Fruit fly (Drosophila melanogaster) whole organism, embryonic: ENCODE measurements around the gene CG8641.

Experiments
- Blimp-1 ChIP-seq: fragments of 200-800 bp; sonication (Bioruptor generic); optimal IDR thresholded peaks from 3 replicates; lab custom pipeline; 2018; ENCODE audit warnings: missing biosample characterization, missing genetic modification characterization, mild to moderate bottlenecking, moderate library complexity, missing genetic modification reagents
- CG11695 ChIP-seq: fragments of 200-800 bp; sonication (Bioruptor generic); IDR thresholded peaks from 3 replicates; pipeline ENCODE4 v1.3.6; 2022; ENCODE audit warnings: missing biosample characterization, missing genetic modification characterization
- CG12659 ChIP-seq: fragments of 200-800 bp; sonication (Bioruptor generic); optimal IDR thresholded peaks from 3 replicates; lab custom pipeline; 2017; ENCODE audit warnings: mild to moderate bottlenecking, missing biosample characterization, missing genetic modification reagents, missing genetic modification characterization
- CG14050 ChIP-seq: fragments of 200-800 bp; sonication (Bioruptor generic); IDR thresholded peaks from 3 replicates; pipeline ENCODE4 v1.3.6; 2022; ENCODE audit warnings: missing biosample characterization, missing genetic modification characterization
- CG14965 ChIP-seq: fragments of 200-800 bp; sonication (Bioruptor generic); optimal IDR thresholded peaks from 2 replicates; lab custom pipeline; 2016; ENCODE audit warnings: missing biosample characterization, missing genetic modification characterization, borderline replicate concordance
- CG15011 ChIP-seq: fragments of 200-800 bp; sonication (Bioruptor generic); optimal IDR thresholded peaks from 3 replicates; lab custom pipeline; 2018; ENCODE audit warnings: missing biosample characterization, mild to moderate bottlenecking, missing genetic modification characterization
- CG15514 ChIP-seq: fragments of 200-800 bp; sonication (Bioruptor generic); optimal IDR thresholded peaks from 3 replicates; lab custom pipeline; 2017; ENCODE audit warnings: missing biosample characterization, missing genetic modification characterization, mild to moderate bottlenecking, moderate library complexity, missing genetic modification reagents
- CG1832 ChIP-seq: fragments of 200-800 bp; sonication (Bioruptor generic); optimal IDR thresholded peaks from 2 replicates; lab custom pipeline; 2017; ENCODE audit warnings: missing biosample characterization, mild to moderate bottlenecking, missing genetic modification characterization, inconsistent platforms
- CG30403 ChIP-seq: fragments of 200-800 bp; sonication (Bioruptor generic); optimal IDR thresholded peaks from 3 replicates; lab custom pipeline; 2016; ENCODE audit warnings: missing biosample characterization, missing genetic modification characterization
- CG4730 ChIP-seq: fragments of 200-800 bp; sonication (Bioruptor generic); IDR thresholded peaks from 2 replicates; pipeline ENCODE4 v1.3.6; 2022; ENCODE audit warnings: missing biosample characterization, missing genetic modification characterization
- CG4854 ChIP-seq: fragments of 200-800 bp; sonication (Bioruptor generic); optimal IDR thresholded peaks from 2 replicates; lab custom pipeline; 2016; ENCODE audit warnings: missing biosample characterization, missing genetic modification characterization, inconsistent platforms
- CG7372 ChIP-seq: fragments of 200-800 bp; sonication (Bioruptor generic); IDR thresholded peaks from 2 replicates; pipeline ENCODE4 v1.3.6; 2022; ENCODE audit warnings: missing biosample characterization, missing genetic modification characterization
- CG8388 ChIP-seq: fragments of 200-800 bp; sonication (Bioruptor generic); optimal IDR thresholded peaks from 2 replicates; lab custom pipeline; 2019; ENCODE audit warnings: missing biosample characterization, mild to moderate bottlenecking, missing genetic modification characterization, moderate library complexity
- Chrac-16 ChIP-seq: fragments of 200-800 bp; sonication (Bioruptor generic); optimal IDR thresholded peaks from 3 replicates; lab custom pipeline; 2016; ENCODE audit warnings: missing biosample characterization, missing genetic modification characterization
- D ChIP-seq, 2 experiments: fragments of 200-800 bp in 1 of 2; fragments of >200 bp in 1 of 2; sonication (Bioruptor generic) in 1 of 2; optimal IDR thresholded peaks; 2 replicates in 1 of 2; 3 replicates in 1 of 2; lab custom pipeline; 2017; ENCODE audit warnings: mild to moderate bottlenecking in 1 of 2, missing biosample characterization in 1 of 2, missing genetic modification characterization in 1 of 2, missing genetic modification reagents in 1 of 2
- HLH4C ChIP-seq: fragments of 200-800 bp; sonication (Bioruptor generic); IDR thresholded peaks from 3 replicates; pipeline ENCODE4 v1.3.6; 2022; ENCODE audit warnings: missing biosample characterization, missing genetic modification characterization; ENCODE audit not compliant: partially characterized antibody
- HLHmδ ChIP-seq: fragments of 200-800 bp; sonication (Bioruptor generic); optimal IDR thresholded peaks from 2 replicates; lab custom pipeline; 2018; ENCODE audit warnings: missing biosample characterization, mild to moderate bottlenecking, missing genetic modification characterization, moderate library complexity
- Hr39 ChIP-seq: fragments of >200 bp; optimal IDR thresholded peaks from 2 replicates; lab custom pipeline; 2017
- Med ChIP-seq: fragments of 200-800 bp; sonication (Bioruptor generic); peaks from one replicate; lab custom pipeline; 2016; ENCODE audit warnings: missing biosample characterization, missing genetic modification characterization, mild to moderate bottlenecking, inconsistent platforms, moderate library complexity
- NC2α ChIP-seq: fragments of 200-800 bp; sonication (Bioruptor generic); optimal IDR thresholded peaks from 2 replicates; lab custom pipeline; 2016; ENCODE audit warnings: missing biosample characterization, missing genetic modification characterization
- PHDP ChIP-seq: fragments of 200-800 bp; sonication (Bioruptor generic); optimal IDR thresholded peaks from 3 replicates; lab custom pipeline; 2018; ENCODE audit warnings: missing biosample characterization, mild to moderate bottlenecking, missing genetic modification characterization, moderate library complexity
- Poxn ChIP-seq: fragments of 200-800 bp; sonication (Bioruptor generic); IDR thresholded peaks from 2 replicates; pipeline ENCODE4 v1.3.6; 2022; ENCODE audit warnings: missing biosample characterization, missing genetic modification characterization
- Sox102F ChIP-seq: fragments of 200-800 bp; sonication (Bioruptor generic); optimal IDR thresholded peaks from 2 replicates; lab custom pipeline; 2018; ENCODE audit warnings: missing biosample characterization, mild to moderate bottlenecking, missing genetic modification characterization, moderate library complexity
- br ChIP-seq: fragments of >200 bp; optimal IDR thresholded peaks from 2 replicates; lab custom pipeline; 2017
- bsh ChIP-seq, 2 experiments: fragments of 200-800 bp; sonication (Bioruptor generic); optimal IDR thresholded peaks; 2 replicates each; lab custom pipeline; 2017 to 2018; ENCODE audit warnings: mild to moderate bottlenecking in 2 of 2, missing biosample characterization in 2 of 2, missing genetic modification characterization in 2 of 2, moderate library complexity in 1 of 2
- cas ChIP-seq: fragments of 200-800 bp; sonication (Bioruptor generic); IDR thresholded peaks from 2 replicates; pipeline ENCODE4 v1.3.6; 2022; ENCODE audit warnings: missing biosample characterization, missing genetic modification characterization
- chinmo ChIP-seq: fragments of 200-800 bp; sonication (Bioruptor generic); IDR thresholded peaks from 4 replicates; pipeline ENCODE4 v1.3.6; 2022; ENCODE audit warnings: missing biosample characterization, missing genetic modification characterization; ENCODE audit not compliant: partially characterized antibody
- dpn ChIP-seq, 2 experiments: fragments of 200-800 bp; sonication (Bioruptor generic); optimal IDR thresholded peaks; 3 replicates each; lab custom pipeline; 2016; ENCODE audit warnings: missing biosample characterization in 2 of 2, missing genetic modification characterization in 2 of 2
- emc ChIP-seq: fragments of 200-800 bp; sonication (Bioruptor generic); optimal IDR thresholded peaks from 2 replicates; lab custom pipeline; 2016; ENCODE audit warnings: missing biosample characterization, missing genetic modification characterization
- fd102C ChIP-seq: fragments of 200-800 bp; sonication (Bioruptor generic); optimal IDR thresholded peaks from 2 replicates; lab custom pipeline; 2018; ENCODE audit warnings: missing biosample characterization, mild to moderate bottlenecking, missing genetic modification characterization, moderate library complexity
- hb ChIP-seq: fragments of 200-800 bp; sonication (Bioruptor generic); IDR thresholded peaks from 3 replicates; pipeline ENCODE4 v1.3.6; 2022; ENCODE audit warnings: missing biosample characterization, missing genetic modification characterization; ENCODE audit not compliant: partially characterized antibody
- hkb ChIP-seq, 2 experiments: fragments of 200-800 bp in 1 of 2; fragments of >200 bp in 1 of 2; sonication (Bioruptor generic) in 1 of 2; IDR thresholded peaks in 1 of 2; optimal IDR thresholded peaks in 1 of 2; 2 replicates each; pipeline versions ENCODE4 v1.3.6 to Lab custom; 2017 to 2022; ENCODE audit warnings: missing biosample characterization in 1 of 2, missing genetic modification characterization in 1 of 2
- ken ChIP-seq: fragments of 200-800 bp; sonication (Bioruptor generic); IDR thresholded peaks from 3 replicates; pipeline ENCODE4 v1.3.6; 2022; ENCODE audit warnings: missing biosample characterization, missing genetic modification characterization
- lab ChIP-seq: fragments of 200-800 bp; sonication (Bioruptor generic); optimal IDR thresholded peaks from 3 replicates; lab custom pipeline; 2017; ENCODE audit warnings: missing biosample characterization, missing genetic modification characterization, mild to moderate bottlenecking, moderate library complexity, missing genetic modification reagents
- lilli ChIP-seq: fragments of 200-800 bp; sonication (Bioruptor generic); optimal IDR thresholded peaks from 3 replicates; lab custom pipeline; 2016; ENCODE audit warnings: missing biosample characterization, missing genetic modification characterization
- mirr ChIP-seq: fragments of 200-800 bp; sonication (Bioruptor generic); optimal IDR thresholded peaks from 3 replicates; lab custom pipeline; 2018; ENCODE audit warnings: missing biosample characterization, mild to moderate bottlenecking, missing genetic modification characterization
- onecut ChIP-seq: fragments of 200-800 bp; sonication (Bioruptor generic); IDR thresholded peaks from 2 replicates; pipeline ENCODE4 v1.3.6; 2022; ENCODE audit warnings: missing biosample characterization, missing genetic modification characterization
- peb ChIP-seq: fragments of 200-800 bp; sonication (Bioruptor generic); IDR thresholded peaks from 2 replicates; pipeline ENCODE4 v1.3.6; 2022; ENCODE audit warnings: missing biosample characterization, missing genetic modification characterization
- row ChIP-seq: fragments of 200-800 bp; sonication (Bioruptor generic); IDR thresholded peaks from 3 replicates; pipeline ENCODE4 v1.3.6; 2022; ENCODE audit warnings: missing biosample characterization, missing genetic modification characterization
- seq ChIP-seq: fragments of 200-800 bp; sonication (Bioruptor generic); IDR thresholded peaks from 2 replicates; pipeline ENCODE4 v1.3.6; 2022; ENCODE audit warnings: missing biosample characterization, missing genetic modification characterization
- tio ChIP-seq: fragments of 200-800 bp; sonication (Bioruptor generic); optimal IDR thresholded peaks from 2 replicates; lab custom pipeline; 2017; ENCODE audit warnings: missing biosample characterization, missing genetic modification characterization, inconsistent platforms
- vfl ChIP-seq: fragments of 200-800 bp; sonication (Bioruptor generic); optimal IDR thresholded peaks from 2 replicates; lab custom pipeline; 2016; ENCODE audit warnings: missing biosample characterization, missing genetic modification characterization

Gene CG8641

DNA sequence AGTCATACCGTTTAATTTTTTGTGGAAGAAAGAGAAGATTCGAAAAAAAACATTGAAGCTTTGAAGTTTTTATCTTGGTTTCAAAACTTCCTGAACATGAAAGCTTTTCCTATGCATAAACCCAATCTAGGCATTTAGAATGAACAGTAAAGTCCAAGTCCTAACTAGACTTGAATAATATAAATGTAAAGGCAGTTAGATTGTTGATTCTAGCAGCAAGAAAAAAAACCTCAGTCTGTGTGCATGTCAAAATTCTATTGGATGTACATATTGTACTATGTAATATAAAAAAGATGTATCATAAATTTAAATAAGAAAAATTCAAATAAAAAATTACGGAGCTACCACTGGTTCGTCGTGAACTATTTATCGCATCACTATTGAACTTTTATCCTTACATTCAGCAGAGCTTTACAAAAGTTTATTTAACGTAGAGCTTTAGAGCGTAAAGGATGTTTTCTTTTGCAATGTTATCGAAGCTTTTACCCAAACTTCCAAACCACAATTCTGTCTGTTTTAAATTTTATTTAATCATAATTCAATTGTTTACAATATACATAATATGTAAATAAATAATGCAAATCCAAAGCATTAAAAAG is 18.8 kb downstream of the CG8641 start:
- no peak for TF ChIP-seq hkb (optimal IDR thresholded peaks at IDR 0.05; lab: Kevin White, UChicago)
- no peak for TF ChIP-seq hkb (GFP tag; IDR thresholded peaks at IDR 0.05; lab: Robert Waterston, UW)
- TF ChIP-seq row (GFP tag; lab: Robert Waterston, UW) = peak; percentile 31; the same call in 1 of the 3 replicates
- TF ChIP-seq NC2α = no peak
- TF ChIP-seq CG1832 (GFP tag; lab: Kevin White, UChicago) = no peak
- TF ChIP-seq CG15514 (GFP tag; lab: Kevin White, UChicago) = peak; percentile 97
- TF ChIP-seq Med (GFP tag; lab: Kevin White, UChicago) = no peak
- no peak for TF ChIP-seq CG7372 (GFP tag; lab: Robert Waterston, UW)
- TF ChIP-seq, all 482 proteins: peak for 2

DNA sequence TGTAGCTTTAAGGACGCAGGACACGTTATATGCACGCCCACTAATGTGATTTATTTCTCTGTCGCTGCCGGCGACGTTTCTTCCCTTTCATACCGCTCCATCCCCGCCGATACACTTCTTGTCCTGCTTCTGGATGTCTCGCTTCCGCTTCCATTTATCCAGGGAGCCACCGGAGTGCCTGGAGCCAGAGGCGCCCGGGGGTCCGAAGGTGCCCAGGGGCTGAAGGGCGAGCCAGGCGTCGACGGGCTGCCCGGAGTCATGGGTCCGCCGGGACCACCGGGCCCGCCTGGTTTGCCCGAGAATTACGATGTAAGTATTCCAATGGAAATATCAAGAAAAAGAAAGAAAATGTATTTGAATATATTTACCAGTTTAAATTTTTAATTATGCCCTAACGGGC is 39.4 kb downstream of the CG8641 start:
- TF ChIP-seq fd102C (no peak), Hr39 (lab: Kevin White, UChicago) (peak; percentile 68), CG15011 (GFP tag; lab: Kevin White, UChicago) (no peak)

DNA sequence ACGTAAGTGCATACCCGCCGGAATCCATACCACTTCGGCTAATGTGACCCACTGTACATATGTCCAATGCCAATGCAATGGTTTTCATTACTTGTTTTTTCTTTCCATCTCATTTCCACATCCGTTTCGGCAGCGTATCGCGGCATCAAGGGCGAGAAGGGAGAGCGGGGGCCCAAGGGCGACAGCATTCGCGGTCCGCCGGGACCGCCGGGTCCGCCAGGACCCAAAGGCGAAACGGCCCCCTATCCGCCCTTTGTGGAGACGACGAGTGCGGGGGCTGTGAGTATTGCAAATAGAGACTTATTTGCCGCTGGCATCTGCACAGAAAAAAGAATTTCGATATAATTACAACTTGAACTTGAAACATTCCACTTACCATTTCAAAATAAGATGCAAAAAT is 42.2 kb downstream of the CG8641 start:
- TF ChIP-seq peb (GFP tag; lab: Robert Waterston, UW) (no peak), emc (GFP tag; lab: Kevin White, UChicago) (no peak), chinmo (GFP tag; lab: Robert Waterston, UW) (no peak), Hr39 (lab: Kevin White, UChicago) (peak; percentile 59), CG12659 (no peak), br (lab: Kevin White, UChicago) (no peak)
- TF ChIP-seq, all 482 proteins: peak for 1

DNA sequence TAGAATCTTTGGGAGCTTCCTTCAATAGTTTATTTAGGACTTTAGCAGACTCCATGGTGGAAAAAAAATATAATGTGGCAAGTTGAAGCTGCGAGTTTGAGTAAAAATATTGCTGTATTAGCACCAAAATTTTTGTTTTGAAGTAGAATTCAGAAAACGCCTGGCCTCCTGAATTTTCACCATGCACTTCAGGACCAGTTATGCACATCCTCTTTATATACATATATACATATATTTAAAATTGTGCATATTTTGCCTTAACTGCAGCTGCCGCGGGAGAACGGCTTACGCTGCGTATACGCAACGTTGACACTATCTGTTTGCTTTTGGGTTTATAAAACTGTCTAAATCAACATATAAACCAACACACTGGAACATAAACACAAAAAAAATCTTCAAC is 50.6 kb downstream of the CG8641 start, which contains the start of gene CG17744:
Gene CG17744 (minus strand): TSS at position 101 of the 400 bp plus-strand sequence.
- TF ChIP-seq Sox102F (no peak), Chrac-16 (no peak), CG4854 (no peak), CG14050 (GFP tag; lab: Robert Waterston, UW) (no peak), CG4730 (GFP tag; lab: Robert Waterston, UW) (no peak), CG30403 (no peak), NC2α (no peak), Blimp-1 (GFP tag; lab: Kevin White, UChicago) (no peak), CG11695 (GFP tag; lab: Robert Waterston, UW) (no peak), Poxn (no peak), CG8388 (GFP tag; lab: Kevin White, UChicago) (no peak), cas (GFP tag; lab: Robert Waterston, UW) (no peak), lab (GFP tag; lab: Kevin White, UChicago) (no peak)
- TF ChIP-seq, all 482 proteins: peak for 0

DNA sequence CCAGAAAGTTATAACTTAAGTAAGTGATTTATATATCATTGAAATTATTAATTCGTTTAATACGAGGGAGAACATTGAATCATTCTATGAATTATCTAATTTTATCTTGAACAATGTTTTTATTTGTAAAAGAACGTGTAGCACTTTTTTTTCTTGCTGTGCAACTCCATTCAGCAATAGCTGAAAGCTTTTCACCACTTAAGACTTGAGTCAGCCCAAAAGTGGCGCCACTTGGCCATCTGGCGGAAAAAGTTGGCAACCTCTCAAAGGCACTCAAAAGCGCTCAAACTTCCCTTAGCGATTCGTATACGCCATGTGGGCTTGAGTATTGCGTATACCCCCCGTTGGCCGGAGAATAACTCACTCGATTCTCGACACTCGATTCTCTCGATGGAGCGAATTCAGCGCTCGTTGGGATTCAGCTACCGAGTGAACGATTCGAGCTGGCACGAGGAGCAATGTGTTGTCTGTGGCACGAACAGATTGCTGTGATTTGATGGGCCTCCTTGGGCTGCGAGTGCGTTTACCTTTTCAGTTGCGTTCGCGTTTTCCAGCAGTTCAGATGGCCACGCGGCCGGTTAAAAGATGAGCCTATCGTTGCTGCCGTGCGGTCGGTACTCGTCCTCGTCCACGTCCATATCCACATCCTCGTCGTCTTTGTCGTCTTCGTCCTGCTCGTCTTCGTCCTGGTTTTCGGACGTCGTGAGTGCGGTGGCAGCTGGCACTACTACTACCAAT is 63.5 kb downstream of the CG8641 start:
- no peak for TF ChIP-seq CG14965 (GFP tag; lab: Kevin White, UChicago)
- peak; percentile 26 for TF ChIP-seq lilli
- no peak for TF ChIP-seq peb (GFP tag; lab: Robert Waterston, UW)
- TF ChIP-seq HLH4C (GFP tag; lab: Robert Waterston, UW) = no peak
- no peak for TF ChIP-seq vfl (GFP tag; lab: Kevin White, UChicago)
- TF ChIP-seq hb (GFP tag; lab: Robert Waterston, UW) = no peak
- peak in 1 of 2 experiments; percentile 58 for TF ChIP-seq dpn (GFP tag; optimal IDR thresholded peaks at IDR 0.05; lab: Kevin White, UChicago)
- TF ChIP-seq D (optimal IDR thresholded peaks at IDR 0.05; lab: Kevin White, UChicago) = no peak
- TF ChIP-seq D (GFP tag; optimal IDR thresholded peaks at IDR 0.05; lab: Kevin White, UChicago) = no peak
- TF ChIP-seq ken (GFP tag; lab: Robert Waterston, UW) = no peak
- no peak for TF ChIP-seq mirr
- TF ChIP-seq PHDP (tag; lab: Kevin White, UChicago) = peak; percentile 65
- peak in 1 of 2 experiments; percentile 21 for TF ChIP-seq bsh (GFP tag; optimal IDR thresholded peaks at IDR 0.05; lab: Kevin White, UChicago)
- TF ChIP-seq seq = peak; percentile 22; the same call in 1 of the 2 replicates
- 0 out of 2 replicates have a peak, but pooled peaks have one; percentile 55 for TF ChIP-seq onecut (GFP tag; lab: Robert Waterston, UW)
- TF ChIP-seq HLHmδ (GFP tag; lab: Kevin White, UChicago) = no peak
- peak; percentile 19 for TF ChIP-seq tio (GFP tag; lab: Kevin White, UChicago)
